Worm (Caenorhabditis elegans) whole organism, early embryonic: Measurements from ENCODE around the gene sss-1.

Experiments
- B0310.2 ChIP-seq: sonication (generic microtip); optimal IDR thresholded peaks from 2 replicates; lab custom pipeline; 2016; ENCODE audit warnings: mild to moderate bottlenecking, missing genetic modification characterization, missing compliant biosample characterization
- aly-1 ChIP-seq: sonication (generic microtip); optimal IDR thresholded peaks from 2 replicates; lab custom pipeline; 2016; ENCODE audit warnings: missing genetic modification characterization, missing compliant biosample characterization
- tbx-11 ChIP-seq: fragments of 200-800 bp; sonication (Bioruptor generic); IDR thresholded peaks from 2 replicates; pipeline ENCODE4 v1.3.6; 2022; ENCODE audit warnings: missing genetic modification characterization, missing compliant biosample characterization
- tbx-37 ChIP-seq: fragments of 200-800 bp; sonication (Bioruptor generic); conservative IDR thresholded peaks from 2 replicates; pipeline ENCODE4 v1.3.6; 2022; ENCODE audit warnings: missing genetic modification reagents, missing genetic modification characterization, missing compliant biosample characterization

ce11 chrIV:9915128-9915527 is 21.6 kb upstream of the sss-1 start:
- TF ChIP-seq tbx-37 (GFP tag; lab: Robert Waterston, UW) = no peak
- no peak for TF ChIP-seq aly-1 (tag; lab: Kevin White, UChicago)
- no peak for TF ChIP-seq B0310.2 (tag; lab: Kevin White, UChicago)
- TF ChIP-seq tbx-11 (GFP tag; lab: Robert Waterston, UW) = no peak
